Fruit fly (Drosophila melanogaster) whole organism, pupa: ENCODE data around the gene CG4069.

Source experiments
- CG9948 ChIP-seq: fragments of 200-800 bp; sonication (Bioruptor generic); optimal IDR thresholded peaks from 2 replicates; lab custom pipeline; 2018; ENCODE audit warnings: missing biosample characterization, mild to moderate bottlenecking, missing genetic modification characterization, moderate library complexity
- Snoo ChIP-seq: fragments of 200-800 bp; sonication (Bioruptor generic); optimal IDR thresholded peaks from 3 replicates; lab custom pipeline; 2017; ENCODE audit warnings: missing biosample characterization, mild to moderate bottlenecking, missing genetic modification characterization, inconsistent platforms

DNA sequence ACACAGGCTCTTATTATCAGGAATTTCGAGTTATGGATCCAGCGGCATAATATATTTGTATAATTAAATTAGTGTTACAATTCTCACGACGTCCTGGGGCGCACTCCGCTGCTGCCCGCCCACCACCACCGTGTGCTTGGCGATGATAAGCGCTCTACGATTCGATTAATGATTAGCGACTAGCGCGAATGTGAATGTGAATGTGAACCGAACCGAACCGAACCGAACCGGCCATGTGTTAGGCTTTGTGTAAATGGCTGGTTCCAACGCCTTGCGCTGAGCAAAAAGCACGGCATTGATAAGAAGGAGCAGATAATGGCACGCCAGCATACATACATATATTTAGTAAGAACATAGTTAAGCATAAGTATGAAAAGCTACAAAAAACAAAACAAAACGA, 17.8 kb downstream of the CG4069 start:
- no peak for TF ChIP-seq Snoo
- TF ChIP-seq CG9948: no peak
